Fruit fly (Drosophila melanogaster) whole organism, adult: ENCODE results near the gene Unc-115b.
A peak's percentile ranks its signal among the peaks of the same experiment; 100 is the strongest.

Experiments used
- CG11617 ChIP-seq: fragments of 200-800 bp; sonication (Bioruptor generic); optimal IDR thresholded peaks from 2 replicates; lab custom pipeline; 2017; ENCODE audit warnings: mild to moderate bottlenecking, missing biosample characterization, missing genetic modification reagents, missing genetic modification characterization
- CG12768 ChIP-seq: fragments of 200-800 bp; sonication (Bioruptor generic); optimal IDR thresholded peaks from 2 replicates; lab custom pipeline; 2017; ENCODE audit warnings: missing biosample characterization, missing genetic modification characterization, mild to moderate bottlenecking, moderate library complexity, missing genetic modification reagents
- CG14711 ChIP-seq: fragments of 200-800 bp; sonication (Bioruptor generic); optimal IDR thresholded peaks from 2 replicates; lab custom pipeline; 2018; ENCODE audit warnings: missing biosample characterization, mild to moderate bottlenecking, missing genetic modification characterization, moderate library complexity
- CG1620 ChIP-seq: fragments of 200-800 bp; sonication (Bioruptor generic); optimal IDR thresholded peaks from 2 replicates; lab custom pipeline; 2016; ENCODE audit warnings: missing biosample characterization, missing genetic modification characterization
- CG5204 ChIP-seq: fragments of 200-800 bp; sonication (Bioruptor generic); optimal IDR thresholded peaks from 2 replicates; lab custom pipeline; 2016; ENCODE audit warnings: missing biosample characterization, missing genetic modification characterization
- CG7101 ChIP-seq: fragments of 200-800 bp; sonication (Bioruptor generic); optimal IDR thresholded peaks from 2 replicates; lab custom pipeline; 2018; ENCODE audit warnings: missing biosample characterization, mild to moderate bottlenecking, missing genetic modification characterization, moderate library complexity
- Crg-1 ChIP-seq: fragments of 200-800 bp; sonication (Bioruptor generic); optimal IDR thresholded peaks from 2 replicates; lab custom pipeline; 2016; ENCODE audit warnings: missing biosample characterization, missing genetic modification characterization
- bab1 ChIP-seq: fragments of 200-800 bp; sonication (Bioruptor generic); optimal IDR thresholded peaks from 3 replicates; lab custom pipeline; 2019; ENCODE audit warnings: missing biosample characterization, mild to moderate bottlenecking, missing genetic modification characterization, moderate library complexity
- cic ChIP-seq: fragments of 200-800 bp; sonication (Bioruptor generic); optimal IDR thresholded peaks from 2 replicates; lab custom pipeline; 2017; ENCODE audit warnings: missing biosample characterization, mild to moderate bottlenecking, missing genetic modification characterization, moderate library complexity
- kay ChIP-seq: fragments of 200-800 bp; sonication (Bioruptor generic); peaks from one replicate; lab custom pipeline; 2016; ENCODE audit warnings: missing biosample characterization, missing genetic modification characterization, borderline replicate concordance
- ovo ChIP-seq: fragments of 200-800 bp; sonication (Bioruptor generic); optimal IDR thresholded peaks from 2 replicates; lab custom pipeline; 2016; ENCODE audit warnings: missing biosample characterization, missing genetic modification characterization
- tj ChIP-seq: fragments of 200-800 bp; sonication (Bioruptor generic); optimal IDR thresholded peaks from 3 replicates; lab custom pipeline; 2017; ENCODE audit warnings: missing biosample characterization, mild to moderate bottlenecking, missing genetic modification characterization, moderate library complexity
- toe ChIP-seq: fragments of 200-800 bp; sonication (Bioruptor generic); optimal IDR thresholded peaks from 2 replicates; lab custom pipeline; 2016; ENCODE audit warnings: missing biosample characterization, missing genetic modification characterization

DNA sequence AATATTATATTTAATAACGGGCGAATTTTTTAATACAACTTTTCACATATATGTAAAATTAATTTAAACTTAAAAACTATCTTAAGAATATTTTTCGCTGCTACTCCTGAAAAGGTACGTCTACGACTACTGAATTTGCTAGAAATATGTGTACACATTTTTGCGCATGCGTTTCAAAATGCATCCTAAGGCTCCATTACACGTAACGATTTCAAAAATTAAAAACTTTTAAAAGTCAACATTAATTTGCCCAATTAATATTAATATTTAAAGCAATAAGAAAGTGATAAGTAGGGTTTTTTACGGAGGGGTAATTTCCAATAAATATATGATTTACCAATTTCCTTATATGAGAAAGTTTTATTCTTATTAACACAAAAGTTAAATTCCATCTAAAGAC, 38.2 kb upstream of the Unc-115b start, which contains the start of gene FoxP:
- no peak for TF ChIP-seq CG14711
- TF ChIP-seq ovo, result no peak
- TF ChIP-seq tj (GFP tag; lab: Kevin White, UChicago), result no peak
- TF ChIP-seq CG7101, result no peak
- TF ChIP-seq Crg-1 (GFP tag; lab: Kevin White, UChicago), result no peak
- TF ChIP-seq bab1 (GFP tag; lab: Kevin White, UChicago), result no peak
- TF ChIP-seq CG1620 (GFP tag; lab: Kevin White, UChicago), result no peak
- no peak for TF ChIP-seq CG5204 (GFP tag; lab: Kevin White, UChicago)
- no peak for TF ChIP-seq CG11617
- TF ChIP-seq kay, result peak; percentile 29
- no peak for TF ChIP-seq CG12768 (GFP tag; lab: Kevin White, UChicago)
- no peak for TF ChIP-seq cic
- no peak for TF ChIP-seq toe
